Fruit fly (Drosophila melanogaster) whole organism, wandering third instar larva: ENCODE measurements around the gene Sgsf.

ENCODE experiments used
- Abd-B ChIP-seq: fragments of >200 bp; optimal IDR thresholded peaks from 2 replicates; lab custom pipeline; 2017; ENCODE audit warnings: missing biosample characterization, missing genetic modification characterization
- CG32264 ChIP-seq: fragments of 200-800 bp; sonication (Bioruptor generic); optimal IDR thresholded peaks from 2 replicates; lab custom pipeline; 2016; ENCODE audit warnings: missing biosample characterization, missing genetic modification characterization
- CG9705 ChIP-seq: fragments of 200-800 bp; sonication (Bioruptor generic); optimal IDR thresholded peaks from 2 replicates; lab custom pipeline; 2018; ENCODE audit warnings: missing biosample characterization, mild to moderate bottlenecking, missing genetic modification characterization
- CrebA ChIP-seq: fragments of 200-800 bp; sonication (Bioruptor generic); optimal IDR thresholded peaks from 2 replicates; lab custom pipeline; 2016; ENCODE audit warnings: missing biosample characterization, mild to moderate bottlenecking, missing genetic modification characterization, borderline replicate concordance
- Dfd ChIP-seq: fragments of >200 bp; optimal IDR thresholded peaks from 2 replicates; lab custom pipeline; 2017; ENCODE audit warnings: missing biosample characterization, missing genetic modification characterization
- Dif ChIP-seq: fragments of 200-275, 200-300 bp; sonication (Bioruptor generic); optimal IDR thresholded peaks from 2 replicates; lab custom pipeline; 2018; ENCODE audit warnings: missing biosample characterization, missing genetic modification characterization; ENCODE audit not compliant: partially characterized antibody
- GATAd ChIP-seq: sonication (Bioruptor generic); optimal IDR thresholded peaks from 2 replicates; lab custom pipeline; 2016; ENCODE audit warnings: missing biosample characterization, missing genetic modification characterization
- HLH106 ChIP-seq: fragments of 200-800 bp; optimal IDR thresholded peaks from 3 replicates; lab custom pipeline; 2019; ENCODE audit warnings: missing biosample characterization, mild to moderate bottlenecking, missing genetic modification characterization, moderate library complexity
- Hnf4 ChIP-seq: fragments of 200-800 bp; sonication (Bioruptor generic); optimal IDR thresholded peaks from 2 replicates; lab custom pipeline; 2016; ENCODE audit warnings: missing biosample characterization, mild to moderate bottlenecking, missing genetic modification characterization
- Hr78 ChIP-seq: fragments of >200 bp; optimal IDR thresholded peaks from 2 replicates; lab custom pipeline; 2017; ENCODE audit warnings: missing biosample characterization, missing genetic modification characterization
- Hr83 ChIP-seq: fragments of 200-300 bp; sonication (Bioruptor generic); optimal IDR thresholded peaks from 2 replicates; lab custom pipeline; 2016; ENCODE audit warnings: missing biosample characterization, mild to moderate bottlenecking, missing genetic modification characterization, moderate library complexity; ENCODE audit not compliant: poor library complexity, severe bottlenecking
- Jra ChIP-seq: sonication (Bioruptor generic); optimal IDR thresholded peaks from 2 replicates; lab custom pipeline; 2016; ENCODE audit warnings: missing biosample characterization, missing genetic modification characterization
- Mio ChIP-seq: sonication (Bioruptor generic); optimal IDR thresholded peaks from 2 replicates; lab custom pipeline; 2016; ENCODE audit warnings: missing biosample characterization, missing genetic modification characterization
- Myc ChIP-seq: fragments of >200 bp; optimal IDR thresholded peaks from 2 replicates; lab custom pipeline; 2017
- N ChIP-seq: fragments of >200 bp; optimal IDR thresholded peaks from 2 replicates; lab custom pipeline; 2018; ENCODE audit warnings: missing biosample characterization, missing external identifiers, missing genetic modification characterization
- OdsH ChIP-seq: fragments of 200-800 bp; sonication (Bioruptor generic); optimal IDR thresholded peaks from 2 replicates; lab custom pipeline; 2016; ENCODE audit warnings: missing biosample characterization, mild to moderate bottlenecking, missing genetic modification characterization
- Rel ChIP-seq, 2 experiments: fragments of 200-800 bp; sonication (Bioruptor generic) in 1 of 2; optimal IDR thresholded peaks; 2 replicates in 1 of 2; 3 replicates in 1 of 2; lab custom pipeline; 2016 to 2019; ENCODE audit warnings: mild to moderate bottlenecking in 2 of 2, missing biosample characterization in 2 of 2, missing genetic modification characterization in 2 of 2, moderate library complexity in 1 of 2
- Sp1 ChIP-seq: fragments of 200-800 bp; sonication (Bioruptor generic); optimal IDR thresholded peaks from 3 replicates; lab custom pipeline; 2019; ENCODE audit warnings: missing biosample characterization, mild to moderate bottlenecking, missing genetic modification characterization, moderate library complexity
- Vsx2 ChIP-seq: fragments of 200-300, 225-300 bp; sonication (Bioruptor generic); optimal IDR thresholded peaks from 2 replicates; lab custom pipeline; 2018; ENCODE audit warnings: missing biosample characterization, missing genetic modification characterization; ENCODE audit not compliant: partially characterized antibody
- br ChIP-seq: fragments of 200-800 bp; sonication (Bioruptor generic); optimal IDR thresholded peaks from 2 replicates; lab custom pipeline; 2016; ENCODE audit warnings: missing biosample characterization, missing genetic modification characterization
- brk ChIP-seq: fragments of 200-800 bp; sonication (Bioruptor generic); optimal IDR thresholded peaks from 2 replicates; lab custom pipeline; 2016; ENCODE audit warnings: missing biosample characterization, mild to moderate bottlenecking, missing genetic modification characterization
- dl ChIP-seq, 2 experiments: fragments of 175-275, 200-275 bp in 1 of 2; fragments of 200-275 bp in 1 of 2; sonication (Bioruptor generic); optimal IDR thresholded peaks; lab custom pipeline; 2018; ENCODE audit warnings: mild to moderate bottlenecking in 2 of 2, missing biosample characterization in 2 of 2, missing genetic modification characterization in 2 of 2, moderate library complexity in 2 of 2; ENCODE audit not compliant: partially characterized antibody in 2 of 2, insufficient read depth in 1 of 2
- dmrt93B ChIP-seq: fragments of 200-800 bp; sonication (Bioruptor generic); optimal IDR thresholded peaks from 2 replicates; lab custom pipeline; 2018; ENCODE audit warnings: missing biosample characterization, mild to moderate bottlenecking, missing genetic modification characterization
- dsf ChIP-seq: sonication (Bioruptor generic); optimal IDR thresholded peaks from 2 replicates; lab custom pipeline; 2016; ENCODE audit warnings: missing biosample characterization, missing genetic modification characterization, borderline replicate concordance
- ey ChIP-seq: fragments of 200-800 bp; sonication (Bioruptor generic); optimal IDR thresholded peaks from 2 replicates; lab custom pipeline; 2016; ENCODE audit warnings: missing biosample characterization, missing genetic modification characterization
- foxo ChIP-seq, 2 experiments: fragments of 200-800 bp; sonication (Bioruptor generic); optimal IDR thresholded peaks; 2 replicates in 1 of 2; 3 replicates in 1 of 2; lab custom pipeline; 2016 to 2017; ENCODE audit warnings: missing biosample characterization in 2 of 2, missing genetic modification characterization in 2 of 2
- fru ChIP-seq: fragments of 200-800 bp; sonication (Bioruptor generic); optimal IDR thresholded peaks from 3 replicates; lab custom pipeline; 2016; ENCODE audit warnings: missing biosample characterization, mild to moderate bottlenecking, missing genetic modification characterization
- h ChIP-seq: fragments of 200-800 bp; sonication (Bioruptor generic); optimal IDR thresholded peaks from 3 replicates; lab custom pipeline; 2016; ENCODE audit warnings: missing biosample characterization, mild to moderate bottlenecking, missing genetic modification characterization
- jim ChIP-seq: fragments of 175-275, 200-325 bp; sonication (Bioruptor generic); optimal IDR thresholded peaks from 2 replicates; lab custom pipeline; 2016; ENCODE audit warnings: missing biosample characterization, mild to moderate bottlenecking, missing genetic modification characterization
- lola ChIP-seq: fragments of >200 bp; optimal IDR thresholded peaks from 2 replicates; lab custom pipeline; 2017; ENCODE audit warnings: missing biosample characterization, missing genetic modification characterization
- pan ChIP-seq: fragments of >200 bp; optimal IDR thresholded peaks from 2 replicates; lab custom pipeline; 2017
- psq ChIP-seq: fragments of 200-800 bp; sonication (Bioruptor generic); optimal IDR thresholded peaks from 3 replicates; lab custom pipeline; 2017; ENCODE audit warnings: missing biosample characterization, mild to moderate bottlenecking, missing genetic modification characterization, moderate library complexity
- rgr ChIP-seq: fragments of 200-800 bp; sonication (Bioruptor generic); optimal IDR thresholded peaks from 3 replicates; lab custom pipeline; 2016; ENCODE audit warnings: missing biosample characterization, mild to moderate bottlenecking, missing genetic modification characterization
- sage ChIP-seq: fragments of 200-800 bp; sonication (Bioruptor generic); optimal IDR thresholded peaks from 2 replicates; lab custom pipeline; 2016; ENCODE audit warnings: missing biosample characterization, mild to moderate bottlenecking, missing genetic modification characterization
- sv ChIP-seq: fragments of 200-800 bp; sonication (Bioruptor generic); optimal IDR thresholded peaks from 3 replicates; lab custom pipeline; 2016; ENCODE audit warnings: missing biosample characterization, missing genetic modification characterization
- tai ChIP-seq: sonication (Bioruptor generic); optimal IDR thresholded peaks from 2 replicates; lab custom pipeline; 2016; ENCODE audit warnings: missing biosample characterization, missing genetic modification characterization
- usp ChIP-seq: fragments of >200 bp; optimal IDR thresholded peaks from 2 replicates; lab custom pipeline; 2017; ENCODE audit warnings: missing biosample characterization, missing genetic modification characterization
- woc ChIP-seq: sonication (Bioruptor generic); optimal IDR thresholded peaks from 2 replicates; lab custom pipeline; 2016; ENCODE audit warnings: missing biosample characterization, mild to moderate bottlenecking, missing genetic modification characterization

Sgsf gene

DNA sequence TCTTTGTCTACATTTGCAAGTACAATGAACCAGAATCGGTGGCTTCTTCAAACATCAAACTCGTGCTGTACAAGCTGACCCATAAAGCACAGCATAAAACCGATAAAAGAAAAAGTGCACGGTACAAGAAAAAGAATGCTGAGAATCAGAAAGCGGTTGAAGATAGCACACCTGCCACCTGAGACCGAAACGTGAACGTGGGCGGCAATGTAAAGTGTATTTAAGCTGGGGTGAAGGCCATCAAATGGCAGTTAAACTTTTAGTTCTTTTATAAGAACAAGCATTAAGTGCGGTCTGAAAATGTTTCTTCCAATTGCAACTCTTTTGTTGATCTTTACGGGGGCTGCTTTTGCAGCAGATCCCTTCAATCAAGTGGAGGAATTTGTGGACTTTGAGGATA is 30.4 kb upstream of the Sgsf start, which contains the start of gene CG4066:
Gene CG4066 (plus strand): TSS at position 301 of the 400 bp plus-strand sequence.
- TF ChIP-seq psq (GFP tag; lab: Kevin White, UChicago) (no peak), dl (GFP tag; optimal IDR thresholded peaks at IDR 0.05; lab: Kevin White, UChicago; ENCODE audit: insufficient read depth in 1 of 2, partially characterized antibody in 2 of 2) (no peak), lola (GFP tag; lab: Kevin White, UChicago) (no peak), Myc (lab: Kevin White, UChicago) (no peak), OdsH (GFP tag; lab: Kevin White, UChicago) (no peak), dmrt93B (GFP tag; lab: Kevin White, UChicago) (no peak), sv (GFP tag; lab: Kevin White, UChicago) (no peak), CG9705 (no peak), Sp1 (GFP tag; lab: Kevin White, UChicago) (no peak), rgr (no peak), Hr83 (GFP tag; lab: Kevin White, UChicago) (no peak), dsf (no peak), fru (no peak), Hr78 (no peak), sage (GFP tag; lab: Kevin White, UChicago) (no peak), h (GFP tag; lab: Kevin White, UChicago) (no peak), Abd-B (GFP tag; lab: Kevin White, UChicago) (no peak), Vsx2 (GFP tag; lab: Kevin White, UChicago) (no peak)

- no peak for TF ChIP-seq Dfd (GFP tag; lab: Kevin White, UChicago)
- peak; percentile 86 for TF ChIP-seq sage (GFP tag; lab: Kevin White, UChicago)
- TF ChIP-seq CG32264, result peak; percentile 61
- peak; percentile 56 for TF ChIP-seq Rel (GFP tag; optimal IDR thresholded peaks at IDR 0.05; lab: Kevin White, UChicago)
- TF ChIP-seq Rel (tag; optimal IDR thresholded peaks at IDR 0.05; lab: Kevin White, UChicago), result peak; percentile 56
- TF ChIP-seq br (GFP tag; lab: Kevin White, UChicago), result peak; percentile 85
- TF ChIP-seq pan, result no peak
- peak; percentile 73 for TF ChIP-seq CG9705
- TF ChIP-seq Myc (lab: Kevin White, UChicago), result no peak
- no peak for TF ChIP-seq usp (GFP tag; lab: Kevin White, UChicago)
- TF ChIP-seq HLH106 (tag; lab: Kevin White, UChicago), result peak; percentile 88
- TF ChIP-seq foxo (GFP tag; optimal IDR thresholded peaks at IDR 0.05; lab: Kevin White, UChicago), result peak in 1 of 2 experiments; percentile 90
- TF ChIP-seq jim (GFP tag; lab: Kevin White, UChicago), result no peak
- TF ChIP-seq OdsH (GFP tag; lab: Kevin White, UChicago), result peak; percentile 92
- TF ChIP-seq woc (GFP tag; lab: Kevin White, UChicago), result peak; percentile 81
- peak; percentile 54 for TF ChIP-seq CrebA
- no peak for TF ChIP-seq Mio (GFP tag; lab: Kevin White, UChicago)
- TF ChIP-seq Vsx2 (GFP tag; lab: Kevin White, UChicago), result no peak
- no peak for TF ChIP-seq dl (GFP tag; optimal IDR thresholded peaks at IDR 0.05; lab: Kevin White, UChicago; ENCODE audit: insufficient read depth in 1 of 2, partially characterized antibody in 2 of 2)
- peak; percentile 88 for TF ChIP-seq brk (GFP tag; lab: Kevin White, UChicago)
- peak; percentile 16 for TF ChIP-seq dsf
- TF ChIP-seq Hr83 (GFP tag; lab: Kevin White, UChicago), result peak; percentile 8
- peak; percentile 90 for TF ChIP-seq Sp1 (GFP tag; lab: Kevin White, UChicago)
- TF ChIP-seq h (GFP tag; lab: Kevin White, UChicago), result peak; percentile 90
- TF ChIP-seq rgr, result peak; percentile 91
- no peak for TF ChIP-seq GATAd (GFP tag; lab: Kevin White, UChicago)
- peak; percentile 92 for TF ChIP-seq psq (GFP tag; lab: Kevin White, UChicago)
- peak; percentile 86 for TF ChIP-seq Hnf4
- no peak for TF ChIP-seq Abd-B (GFP tag; lab: Kevin White, UChicago)
- TF ChIP-seq Hr78, result no peak
- peak; percentile 68 for TF ChIP-seq dmrt93B (GFP tag; lab: Kevin White, UChicago)
- peak; percentile 19 for TF ChIP-seq Jra (GFP tag; lab: Kevin White, UChicago)
- TF ChIP-seq fru, result peak; percentile 85
- TF ChIP-seq sv (GFP tag; lab: Kevin White, UChicago), result no peak
- TF ChIP-seq lola (GFP tag; lab: Kevin White, UChicago), result no peak
- no peak for TF ChIP-seq N (GFP tag; lab: Kevin White, UChicago)
- peak; percentile 86 for TF ChIP-seq ey (GFP tag; lab: Kevin White, UChicago)
- TF ChIP-seq Dif (GFP tag; lab: Kevin White, UChicago), result no peak
- TF ChIP-seq tai, result peak; percentile 70
Observed at dm6 chr3R:12314236-12314635, 27.2 kb upstream of the Sgsf start.
